Worm (Caenorhabditis elegans) whole organism, L4 larva: ENCODE results near the gene T20D4.19.

Experiments used
- T20F7.1 ChIP-seq: fragments of 200-800 bp; sonication (Bioruptor generic); optimal IDR thresholded peaks from 2 replicates; lab custom pipeline; 2018; ENCODE audit warnings: mild to moderate bottlenecking, missing genetic modification characterization, missing compliant biosample characterization
- Y105C5A.15 ChIP-seq: fragments of 200-800 bp; sonication (Bioruptor generic); IDR thresholded peaks from 2 replicates; pipeline ENCODE4 v1.3.6; 2022; ENCODE audit warnings: missing genetic modification characterization, missing compliant biosample characterization
- dpl-1 ChIP-seq: fragments of 150-350 bp; optimal IDR thresholded peaks from 2 replicates; lab custom pipeline; 2014; ENCODE audit warnings: missing biosample characterization, missing genetic modification reagents, missing genetic modification characterization
- fkh-10 ChIP-seq: fragments of 150-350 bp; optimal IDR thresholded peaks from 2 replicates; lab custom pipeline; 2014; ENCODE audit warnings: missing biosample characterization, missing genetic modification reagents, missing genetic modification characterization
- lin-29 ChIP-seq: fragments of 200-800 bp; sonication (Bioruptor generic); IDR thresholded peaks from 2 replicates; pipeline ENCODE4 v1.3.6; 2022; ENCODE audit warnings: missing genetic modification reagents, missing genetic modification characterization, missing compliant biosample characterization
- snpc-4 ChIP-seq: fragments of 150-350 bp; optimal IDR thresholded peaks from 2 replicates; lab custom pipeline; 2014; ENCODE audit warnings: missing biosample characterization, missing genetic modification characterization
- zip-11 ChIP-seq: fragments of 200-800 bp; sonication (Bioruptor generic); IDR thresholded peaks from 2 replicates; pipeline ENCODE4 v1.3.6; 2022; ENCODE audit warnings: missing genetic modification characterization, missing compliant biosample characterization

ce11 chrV:3454620-3455019 is 23.2 kb upstream of the T20D4.19 start:
- TF ChIP-seq lin-29 (GFP tag; lab: Robert Waterston, UW): no peak
- no peak for TF ChIP-seq snpc-4 (tag; lab: Kevin White, UChicago)
- no peak for TF ChIP-seq Y105C5A.15 (GFP tag; lab: Robert Waterston, UW)
- no peak for TF ChIP-seq zip-11
- no peak for TF ChIP-seq fkh-10 (GFP tag; lab: Kevin White, UChicago)
- TF ChIP-seq T20F7.1 (GFP tag; lab: Kevin White, UChicago): no peak
- no peak for TF ChIP-seq dpl-1
